Fruit fly (Drosophila melanogaster) whole organism, embryonic: ENCODE results near the gene Pep.

Source experiments
- Ada2b ChIP-seq: fragments of 200-800 bp; sonication (Bioruptor generic); IDR thresholded peaks from 2 replicates; pipeline ENCODE4 v1.3.6; 2022; ENCODE audit warnings: missing biosample characterization, missing genetic modification characterization
- Bteb2 ChIP-seq: fragments of 200-800 bp; sonication (Bioruptor generic); optimal IDR thresholded peaks from 2 replicates; lab custom pipeline; 2016; ENCODE audit warnings: missing biosample characterization, missing genetic modification characterization
- CG10267 ChIP-seq: fragments of 200-800 bp; sonication (Bioruptor generic); optimal IDR thresholded peaks from 2 replicates; lab custom pipeline; 2018; ENCODE audit warnings: missing biosample characterization, mild to moderate bottlenecking, missing genetic modification characterization, moderate library complexity
- CG10462 ChIP-seq: fragments of 200-800 bp; sonication (Bioruptor generic); optimal IDR thresholded peaks from 2 replicates; lab custom pipeline; 2016; ENCODE audit warnings: missing biosample characterization, missing genetic modification characterization
- CG11723 ChIP-seq: fragments of 200-800 bp; sonication (Bioruptor generic); optimal IDR thresholded peaks from 2 replicates; lab custom pipeline; 2017; ENCODE audit warnings: missing biosample characterization, mild to moderate bottlenecking, missing genetic modification characterization
- CG12236 ChIP-seq: fragments of 200-800 bp; sonication (Bioruptor generic); optimal IDR thresholded peaks from 2 replicates; lab custom pipeline; 2016; ENCODE audit warnings: missing biosample characterization, missing genetic modification characterization
- CG12391 ChIP-seq: fragments of 200-800 bp; sonication (Bioruptor generic); optimal IDR thresholded peaks from 3 replicates; lab custom pipeline; 2018; ENCODE audit warnings: missing biosample characterization, mild to moderate bottlenecking, missing genetic modification characterization, moderate library complexity
- CG17568 ChIP-seq: fragments of 200-800 bp; sonication (Bioruptor generic); optimal IDR thresholded peaks from 2 replicates; lab custom pipeline; 2018; ENCODE audit warnings: missing biosample characterization, mild to moderate bottlenecking, missing genetic modification characterization, moderate library complexity
- CG18011 ChIP-seq: fragments of 200-800 bp; sonication (Bioruptor generic); optimal IDR thresholded peaks from 2 replicates; lab custom pipeline; 2017; ENCODE audit warnings: missing biosample characterization, missing genetic modification characterization, mild to moderate bottlenecking, moderate library complexity, missing genotype
- CG18599 ChIP-seq: fragments of 200-800 bp; sonication (Bioruptor generic); optimal IDR thresholded peaks from 3 replicates; lab custom pipeline; 2017; ENCODE audit warnings: missing biosample characterization, missing genetic modification characterization, mild to moderate bottlenecking, moderate library complexity, missing genetic modification reagents
- CG2129 ChIP-seq: fragments of 200-800 bp; sonication (Bioruptor generic); IDR thresholded peaks from 2 replicates; pipeline ENCODE4 v1.3.6; 2022; ENCODE audit warnings: missing biosample characterization, missing genetic modification characterization; ENCODE audit not compliant: partially characterized antibody
- CG3065 ChIP-seq: fragments of 200-800 bp; sonication (Bioruptor generic); optimal IDR thresholded peaks from 2 replicates; lab custom pipeline; 2016; ENCODE audit warnings: missing biosample characterization, missing genetic modification characterization
- CG31365 ChIP-seq: fragments of 200-800 bp; sonication (Bioruptor generic); optimal IDR thresholded peaks from 2 replicates; lab custom pipeline; 2018; ENCODE audit warnings: missing biosample characterization, mild to moderate bottlenecking, missing genetic modification characterization
- CG3995 ChIP-seq: fragments of 200-800 bp; sonication (Bioruptor generic); optimal IDR thresholded peaks from 3 replicates; lab custom pipeline; 2016; ENCODE audit warnings: missing biosample characterization, missing genetic modification characterization
- CG4360 ChIP-seq: fragments of 200-800 bp; sonication (Bioruptor generic); IDR thresholded peaks from 2 replicates; pipeline ENCODE4 v1.3.6; 2022; ENCODE audit warnings: missing biosample characterization, missing genetic modification characterization
- CG4707 ChIP-seq: fragments of 200-800 bp; sonication (Bioruptor generic); optimal IDR thresholded peaks from 2 replicates; lab custom pipeline; 2018; ENCODE audit warnings: missing biosample characterization, mild to moderate bottlenecking, missing genetic modification characterization, moderate library complexity
- CG4730 ChIP-seq: fragments of 200-800 bp; sonication (Bioruptor generic); IDR thresholded peaks from 2 replicates; pipeline ENCODE4 v1.3.6; 2022; ENCODE audit warnings: missing biosample characterization, missing genetic modification characterization
- CG6272 ChIP-seq: fragments of 200-800 bp; sonication (Bioruptor generic); IDR thresholded peaks from 2 replicates; pipeline ENCODE4 v1.3.6; 2022; ENCODE audit warnings: missing biosample characterization, missing genetic modification characterization
- CG6654 ChIP-seq: fragments of 200-800 bp; sonication (Bioruptor generic); optimal IDR thresholded peaks from 2 replicates; lab custom pipeline; 2017; ENCODE audit warnings: missing biosample characterization, mild to moderate bottlenecking, missing genetic modification characterization
- CG7745 ChIP-seq: fragments of 200-800 bp; sonication (Bioruptor generic); optimal IDR thresholded peaks from 2 replicates; lab custom pipeline; 2018; ENCODE audit warnings: missing biosample characterization, mild to moderate bottlenecking, missing genetic modification characterization, moderate library complexity
- CG9876 ChIP-seq: fragments of 200-800 bp; sonication (Bioruptor generic); optimal IDR thresholded peaks from 2 replicates; lab custom pipeline; 2016; ENCODE audit warnings: missing biosample characterization, missing genetic modification characterization
- CTCF ChIP-seq: fragments of 200-800 bp; sonication (Bioruptor generic); optimal IDR thresholded peaks from 2 replicates; lab custom pipeline; 2017; ENCODE audit warnings: missing biosample characterization, mild to moderate bottlenecking, missing genetic modification characterization, moderate library complexity
- Eip74EF ChIP-seq, 2 experiments: fragments of 200-800 bp in 1 of 2; fragments of >200 bp in 1 of 2; sonication (Bioruptor generic) in 1 of 2; optimal IDR thresholded peaks; 2 replicates each; lab custom pipeline; 2017 to 2019; ENCODE audit warnings: missing biosample characterization in 2 of 2, missing genetic modification characterization in 2 of 2, mild to moderate bottlenecking in 1 of 2, moderate library complexity in 1 of 2
- Hsf ChIP-seq: fragments of 200-800 bp; sonication (Bioruptor generic); optimal IDR thresholded peaks from 3 replicates; lab custom pipeline; 2016; ENCODE audit warnings: missing biosample characterization, missing genetic modification characterization
- Jarid2 ChIP-seq: fragments of 200-800 bp; sonication (Bioruptor generic); optimal IDR thresholded peaks from 3 replicates; lab custom pipeline; 2017; ENCODE audit warnings: mild to moderate bottlenecking, missing biosample characterization, missing genetic modification reagents, missing genetic modification characterization
- Mad ChIP-seq: fragments of 200-800 bp; sonication (Bioruptor generic); optimal IDR thresholded peaks from 2 replicates; lab custom pipeline; 2016; ENCODE audit warnings: missing biosample characterization, missing genetic modification characterization
- Med ChIP-seq: fragments of 200-800 bp; sonication (Bioruptor generic); peaks from one replicate; lab custom pipeline; 2016; ENCODE audit warnings: missing biosample characterization, missing genetic modification characterization, mild to moderate bottlenecking, inconsistent platforms, moderate library complexity
- Mes4 ChIP-seq: fragments of 200-800 bp; sonication (Bioruptor generic); optimal IDR thresholded peaks from 2 replicates; lab custom pipeline; 2016; ENCODE audit warnings: missing biosample characterization, missing genetic modification characterization
- Myb ChIP-seq: fragments of 200-800 bp; sonication (Bioruptor generic); optimal IDR thresholded peaks from 2 replicates; lab custom pipeline; 2016; ENCODE audit warnings: missing biosample characterization, missing genetic modification characterization
- Neu2 ChIP-seq: fragments of 200-800 bp; sonication (Bioruptor generic); optimal IDR thresholded peaks from 3 replicates; lab custom pipeline; 2016; ENCODE audit warnings: missing biosample characterization, missing genetic modification characterization, borderline replicate concordance
- Nf-YA ChIP-seq: fragments of 200-800 bp; sonication (Bioruptor generic); IDR thresholded peaks from 2 replicates; pipeline ENCODE4 v1.3.6; 2022; ENCODE audit warnings: missing biosample characterization, missing genetic modification characterization
- Ssrp ChIP-seq: fragments of 200-800 bp; sonication (Bioruptor generic); optimal IDR thresholded peaks from 2 replicates; lab custom pipeline; 2018; ENCODE audit warnings: missing biosample characterization, mild to moderate bottlenecking, missing genetic modification characterization, moderate library complexity
- Stat92E ChIP-seq, 3 experiments: fragments of >200 bp in 2 of 3; fragments of 200-800 bp in 1 of 3; sonication (Bioruptor generic) in 1 of 3; optimal IDR thresholded peaks; 2 replicates each; lab custom pipeline; 2017 to 2019; ENCODE audit warnings: missing biosample characterization in 3 of 3, missing genetic modification characterization in 3 of 3, mild to moderate bottlenecking in 1 of 3, moderate library complexity in 1 of 3
- Vsx1 ChIP-seq: fragments of 200-800 bp; sonication (Bioruptor generic); optimal IDR thresholded peaks from 2 replicates; lab custom pipeline; 2017; ENCODE audit warnings: missing biosample characterization, mild to moderate bottlenecking, missing genetic modification characterization, missing genetic modification reagents
- bbx ChIP-seq: fragments of 200-800 bp; sonication (Bioruptor generic); IDR thresholded peaks from 2 replicates; pipeline ENCODE4 v1.3.6; 2022; ENCODE audit warnings: missing biosample characterization, missing genetic modification characterization; ENCODE audit not compliant: partially characterized antibody
- bowl ChIP-seq: fragments of 200-800 bp; sonication (Bioruptor generic); IDR thresholded peaks from 2 replicates; pipeline ENCODE4 v1.3.6; 2022; ENCODE audit warnings: missing biosample characterization, missing genetic modification characterization
- br ChIP-seq: fragments of >200 bp; optimal IDR thresholded peaks from 2 replicates; lab custom pipeline; 2017
- chif ChIP-seq, 2 experiments: fragments of 200-800 bp; sonication (Bioruptor generic); optimal IDR thresholded peaks; 3 replicates each; lab custom pipeline; 2016; ENCODE audit warnings: missing biosample characterization in 2 of 2, missing genetic modification characterization in 2 of 2
- chinmo ChIP-seq: fragments of 200-800 bp; sonication (Bioruptor generic); IDR thresholded peaks from 4 replicates; pipeline ENCODE4 v1.3.6; 2022; ENCODE audit warnings: missing biosample characterization, missing genetic modification characterization; ENCODE audit not compliant: partially characterized antibody
- croc ChIP-seq: fragments of 200-800 bp; sonication (Bioruptor generic); conservative IDR thresholded peaks from 3 replicates; pipeline ENCODE4 v1.3.6; 2022; ENCODE audit warnings: missing biosample characterization, missing genetic modification characterization
- mld ChIP-seq: fragments of 200-800 bp; sonication (Bioruptor generic); IDR thresholded peaks from 3 replicates; pipeline ENCODE4 v1.3.6; 2022; ENCODE audit warnings: missing biosample characterization, missing genetic modification characterization; ENCODE audit not compliant: partially characterized antibody
- nom ChIP-seq: fragments of 200-800 bp; sonication (Bioruptor generic); optimal IDR thresholded peaks from 2 replicates; lab custom pipeline; 2017; ENCODE audit warnings: missing biosample characterization, missing genetic modification characterization, mild to moderate bottlenecking, moderate library complexity, missing genetic modification reagents
- pho ChIP-seq: fragments of 200-800 bp; sonication (Bioruptor generic); optimal IDR thresholded peaks from 2 replicates; lab custom pipeline; 2016; ENCODE audit warnings: missing biosample characterization, missing genetic modification characterization
- sisA ChIP-seq: fragments of 200-800 bp; sonication (Bioruptor generic); IDR thresholded peaks from 2 replicates; pipeline ENCODE4 v1.3.6; 2022; ENCODE audit warnings: missing biosample characterization, missing genetic modification characterization
- sna ChIP-seq: fragments of 200-800 bp; sonication (Bioruptor generic); IDR thresholded peaks from 2 replicates; pipeline ENCODE4 v1.3.6; 2022; ENCODE audit warnings: missing biosample characterization, missing genetic modification characterization; ENCODE audit not compliant: partially characterized antibody
- tgo ChIP-seq: fragments of 200-800 bp; sonication (Bioruptor generic); IDR thresholded peaks from 3 replicates; pipeline ENCODE4 v1.3.6; 2022; ENCODE audit warnings: missing biosample characterization, missing genetic modification characterization
- tna ChIP-seq: fragments of 200-800 bp; sonication (Bioruptor generic); IDR thresholded peaks from 2 replicates; pipeline ENCODE4 v1.3.6; 2022; ENCODE audit warnings: missing biosample characterization, missing genetic modification characterization; ENCODE audit not compliant: partially characterized antibody
- wdn ChIP-seq: fragments of 200-800 bp; sonication (Bioruptor generic); IDR thresholded peaks from 2 replicates; pipeline ENCODE4 v1.3.6; 2022; ENCODE audit warnings: missing biosample characterization, missing genetic modification characterization
- zen2 ChIP-seq: fragments of 200-800 bp; sonication (Bioruptor generic); IDR thresholded peaks from 3 replicates; pipeline ENCODE4 v1.3.6; 2022; ENCODE audit warnings: missing biosample characterization, missing genetic modification characterization; ENCODE audit not compliant: partially characterized antibody

Gene Pep

dm6 chr3L:17668945-17669779, 24.3 kb upstream of the Pep start, which contains the start of gene Crtc (continued):
- peak in 1 of 3 experiments; percentile 6 for TF ChIP-seq Stat92E (GFP tag; optimal IDR thresholded peaks at IDR 0.05; lab: Kevin White, UChicago)
- TF ChIP-seq CG7745 (tag; lab: Kevin White, UChicago), result no peak
- TF ChIP-seq CG4730, result no peak
- no peak for TF ChIP-seq CG4360 (GFP tag; lab: Robert Waterston, UW)
- no peak for TF ChIP-seq CG12236
- peak; percentile 46 for TF ChIP-seq Jarid2
- TF ChIP-seq bbx (GFP tag; lab: Robert Waterston, UW), result peak; percentile 78
- no peak for TF ChIP-seq pho (GFP tag; lab: Kevin White, UChicago)
- TF ChIP-seq tgo, result no peak
- no peak for TF ChIP-seq wdn (GFP tag; lab: Robert Waterston, UW)
- TF ChIP-seq Neu2 (GFP tag; lab: Kevin White, UChicago), result no peak
- TF ChIP-seq tna (GFP tag; lab: Robert Waterston, UW), result peak; percentile 69
- no peak for TF ChIP-seq CG10462 (GFP tag; lab: Kevin White, UChicago)
- no peak for TF ChIP-seq CG9876 (GFP tag; lab: Kevin White, UChicago)
- no peak for TF ChIP-seq Hsf (GFP tag; lab: Kevin White, UChicago)
- TF ChIP-seq nom (GFP tag; lab: Kevin White, UChicago), result peak; percentile 54
- no peak for TF ChIP-seq Mad (GFP tag; lab: Kevin White, UChicago)
- peak; percentile 13 for TF ChIP-seq CG18599
- peak; percentile 80 for TF ChIP-seq Myb (GFP tag; lab: Kevin White, UChicago)
- no peak for TF ChIP-seq CG6654 (GFP tag; lab: Kevin White, UChicago)
- TF ChIP-seq sisA (GFP tag; lab: Robert Waterston, UW), result no peak
- no peak for TF ChIP-seq CG11723 (GFP tag; lab: Kevin White, UChicago)
- no peak for TF ChIP-seq br (lab: Kevin White, UChicago)
- TF ChIP-seq Ada2b (GFP tag; lab: Robert Waterston, UW), result no peak
- TF ChIP-seq chif (GFP tag; optimal IDR thresholded peaks at IDR 0.05; lab: Kevin White, UChicago), result no peak
- TF ChIP-seq CG4707 (GFP tag; lab: Kevin White, UChicago), result no peak
- TF ChIP-seq CG2129, result peak; percentile 41
- TF ChIP-seq Mes4 (GFP tag; lab: Kevin White, UChicago), result no peak
- TF ChIP-seq Vsx1 (GFP tag; lab: Kevin White, UChicago), result no peak
- no peak for TF ChIP-seq croc (GFP tag; lab: Robert Waterston, UW)
- peak; percentile 60 for TF ChIP-seq CG3995 (GFP tag; lab: Kevin White, UChicago)
- TF ChIP-seq zen2, result peak; percentile 26
- TF ChIP-seq CG10267 (tag; lab: Kevin White, UChicago), result peak; percentile 8
- TF ChIP-seq CG17568 (GFP tag; lab: Kevin White, UChicago), result peak; percentile 30
- TF ChIP-seq Eip74EF (GFP tag; optimal IDR thresholded peaks at IDR 0.05; lab: Kevin White, UChicago), result no peak
- TF ChIP-seq bowl (GFP tag; lab: Robert Waterston, UW), result no peak
- no peak for TF ChIP-seq CG18011 (GFP tag; lab: Kevin White, UChicago)
- TF ChIP-seq Med (GFP tag; lab: Kevin White, UChicago), result peak; percentile 70
- TF ChIP-seq sna, result peak; percentile 64
- peak; percentile 66 for TF ChIP-seq mld (GFP tag; lab: Robert Waterston, UW)
- no peak for TF ChIP-seq Bteb2 (GFP tag; lab: Kevin White, UChicago)
- TF ChIP-seq CG6272 (GFP tag; lab: Robert Waterston, UW), result no peak
- TF ChIP-seq chinmo, result peak; percentile 92; the same call in 3 of the 4 replicates
- TF ChIP-seq CTCF (GFP tag; lab: Kevin White, UChicago), result peak; percentile 40
- no peak for TF ChIP-seq Nf-YA (GFP tag; lab: Robert Waterston, UW)
- TF ChIP-seq CG3065 (GFP tag; lab: Kevin White, UChicago), result no peak
- peak; percentile 44 for TF ChIP-seq CG12391 (tag; lab: Kevin White, UChicago)
- TF ChIP-seq Ssrp (tag; lab: Kevin White, UChicago), result no peak
- no peak for TF ChIP-seq CG31365
